Worm (Caenorhabditis elegans) whole organism, young adult: ENCODE results near the gene jmjd-3.1.

Source experiments
- B0261.1 ChIP-seq: sonication (generic microtip); optimal IDR thresholded peaks from 2 replicates; lab custom pipeline; 2016; ENCODE audit warnings: mild to moderate bottlenecking, missing genetic modification characterization, moderate library complexity, missing compliant biosample characterization
- B0336.3 ChIP-seq: fragments of 200-800 bp; sonication (Bioruptor generic); IDR thresholded peaks from 2 replicates; pipeline ENCODE4 v1.3.6; 2022; ENCODE audit warnings: missing genetic modification characterization, missing compliant biosample characterization
- D2030.7 ChIP-seq: fragments of 200-800 bp; sonication (Bioruptor generic); IDR thresholded peaks from 2 replicates; pipeline ENCODE4 v1.3.6; 2022; ENCODE audit warnings: missing genetic modification reagents, missing genetic modification characterization, missing compliant biosample characterization
- F39B2.1 ChIP-seq: fragments of 200-800 bp; sonication (Bioruptor generic); IDR thresholded peaks from 2 replicates; pipeline ENCODE4 v1.3.6; 2022; ENCODE audit warnings: missing genetic modification reagents, missing genetic modification characterization, missing compliant biosample characterization
- F49E8.2 ChIP-seq: sonication (generic microtip); optimal IDR thresholded peaks from 3 replicates; lab custom pipeline; 2017; ENCODE audit warnings: missing genetic modification characterization, mild to moderate bottlenecking, missing compliant biosample characterization, antibody characterized with exemption, moderate library complexity; ENCODE audit not compliant: insufficient read depth
- F55B11.4 ChIP-seq: sonication (generic microtip); optimal IDR thresholded peaks from 2 replicates; lab custom pipeline; 2016; ENCODE audit warnings: missing compliant biosample characterization, missing genetic modification characterization, borderline replicate concordance; ENCODE audit not compliant: insufficient read depth
- K11D2.4 ChIP-seq: fragments of 200-800 bp; sonication (Bioruptor generic); IDR thresholded peaks from 2 replicates; pipeline ENCODE4 v1.3.6; 2022; ENCODE audit warnings: missing genetic modification reagents, missing genetic modification characterization, missing compliant biosample characterization
- Y53F4B.3 ChIP-seq: fragments of 200-800 bp; sonication (Bioruptor generic); IDR thresholded peaks from 2 replicates; pipeline ENCODE4 v1.3.6; 2022; ENCODE audit warnings: missing genetic modification reagents, missing genetic modification characterization, missing compliant biosample characterization
- Y67H2A.10 ChIP-seq: fragments of 200-800 bp; sonication (Bioruptor generic); conservative IDR thresholded peaks from 2 replicates; pipeline ENCODE4 v1.3.6; 2022; ENCODE audit warnings: missing genetic modification reagents, missing genetic modification characterization, missing compliant biosample characterization
- atf-7 ChIP-seq: sonication (generic microtip); optimal IDR thresholded peaks from 2 replicates; lab custom pipeline; 2017; ENCODE audit warnings: mild to moderate bottlenecking, missing genetic modification characterization, missing compliant biosample characterization
- attf-5 ChIP-seq: fragments of 200-800 bp; sonication (Bioruptor generic); optimal IDR thresholded peaks from 2 replicates; lab custom pipeline; 2018; ENCODE audit warnings: mild to moderate bottlenecking, missing genetic modification characterization, missing compliant biosample characterization
- cebp-1 ChIP-seq, 2 experiments: fragments of 200-800 bp in 1 of 2; sonication (Bioruptor generic) in 1 of 2; sonication (generic microtip) in 1 of 2; IDR thresholded peaks in 1 of 2; optimal IDR thresholded peaks in 1 of 2; 2 replicates each; pipeline versions ENCODE4 v1.3.6 to Lab custom; 2017 to 2022; ENCODE audit warnings: missing compliant biosample characterization in 2 of 2, missing genetic modification characterization in 2 of 2, mild to moderate bottlenecking in 1 of 2, missing genetic modification reagents in 1 of 2, moderate library complexity in 1 of 2
- cebp-2 ChIP-seq: fragments of 200-800 bp; sonication (Bioruptor generic); IDR thresholded peaks from 2 replicates; pipeline ENCODE4 v1.3.6; 2022; ENCODE audit warnings: missing genetic modification characterization, missing compliant biosample characterization
- ceh-100 ChIP-seq: fragments of 200-800 bp; sonication (Bioruptor generic); IDR thresholded peaks from 2 replicates; pipeline ENCODE4 v1.3.6; 2022; ENCODE audit warnings: missing genetic modification reagents, missing genetic modification characterization, missing compliant biosample characterization
- ceh-27 ChIP-seq: fragments of 200-800 bp; sonication (Bioruptor generic); optimal IDR thresholded peaks from 2 replicates; lab custom pipeline; 2018; ENCODE audit warnings: mild to moderate bottlenecking, missing genetic modification characterization, moderate library complexity, missing compliant biosample characterization
- ceh-79 ChIP-seq: sonication (generic microtip); optimal IDR thresholded peaks from 2 replicates; lab custom pipeline; 2017; ENCODE audit warnings: mild to moderate bottlenecking, missing genetic modification characterization, missing compliant biosample characterization
- chd-7 ChIP-seq: sonication (generic microtip); optimal IDR thresholded peaks from 2 replicates; lab custom pipeline; 2016; ENCODE audit warnings: mild to moderate bottlenecking, missing genetic modification characterization, moderate library complexity, missing compliant biosample characterization
- dox-1 ChIP-seq: fragments of 200-800 bp; sonication (Bioruptor generic); IDR thresholded peaks from 2 replicates; pipeline ENCODE4 v1.3.6; 2022; ENCODE audit warnings: missing genetic modification reagents, missing genetic modification characterization, missing compliant biosample characterization
- dpl-1 ChIP-seq: fragments of 150-350 bp; optimal IDR thresholded peaks from 2 replicates; lab custom pipeline; 2014; ENCODE audit warnings: missing biosample characterization, missing genetic modification reagents, missing genetic modification characterization
- efl-1 ChIP-seq: fragments of 150-350 bp; optimal IDR thresholded peaks from 2 replicates; lab custom pipeline; 2014; ENCODE audit warnings: missing biosample characterization, missing genetic modification reagents, missing genetic modification characterization
- ekl-4 ChIP-seq: fragments of 200-800 bp; sonication (Bioruptor generic); IDR thresholded peaks from 2 replicates; pipeline ENCODE4 v1.3.6; 2022; ENCODE audit warnings: missing genetic modification reagents, missing genetic modification characterization, missing compliant biosample characterization
- ets-4 ChIP-seq: fragments of 200-800 bp; sonication (Bioruptor generic); optimal IDR thresholded peaks from 2 replicates; lab custom pipeline; 2018; ENCODE audit warnings: mild to moderate bottlenecking, missing genetic modification characterization, missing compliant biosample characterization
- hmg-1.2 ChIP-seq: fragments of 200-800 bp; sonication (Bioruptor generic); IDR thresholded peaks from 2 replicates; pipeline ENCODE4 v1.3.6; 2022; ENCODE audit warnings: missing genetic modification reagents, missing genetic modification characterization, missing compliant biosample characterization
- let-607 ChIP-seq, 2 experiments: fragments of 200-800 bp in 1 of 2; sonication (Bioruptor generic) in 1 of 2; sonication (generic microtip) in 1 of 2; optimal IDR thresholded peaks; 2 replicates each; lab custom pipeline; 2016 to 2018; ENCODE audit warnings: mild to moderate bottlenecking in 2 of 2, missing compliant biosample characterization in 2 of 2, missing genetic modification characterization in 2 of 2, moderate library complexity in 2 of 2, missing genotype in 1 of 2
- lin-54 ChIP-seq: fragments of 200-800 bp; sonication (Bioruptor generic); optimal IDR thresholded peaks from 2 replicates; lab custom pipeline; 2018; ENCODE audit warnings: mild to moderate bottlenecking, missing genetic modification characterization, missing compliant biosample characterization
- lsl-1 ChIP-seq: fragments of 200-800 bp; sonication (Bioruptor generic); optimal IDR thresholded peaks from 2 replicates; lab custom pipeline; 2018; ENCODE audit warnings: mild to moderate bottlenecking, missing genetic modification characterization, moderate library complexity, missing compliant biosample characterization
- mcd-1 ChIP-seq: fragments of 200-800 bp; sonication (Bioruptor generic); IDR thresholded peaks from 2 replicates; pipeline ENCODE4 v1.3.6; 2022; ENCODE audit warnings: missing genetic modification reagents, missing genetic modification characterization, missing compliant biosample characterization
- mel-28 ChIP-seq: sonication (generic microtip); optimal IDR thresholded peaks from 2 replicates; lab custom pipeline; 2016; ENCODE audit warnings: borderline replicate concordance, mild to moderate bottlenecking, missing genetic modification characterization, missing compliant biosample characterization
- nfya-1 ChIP-seq: sonication (generic microtip); optimal IDR thresholded peaks from 2 replicates; lab custom pipeline; 2017; ENCODE audit warnings: antibody characterized with exemption, missing compliant biosample characterization, missing genetic modification characterization, borderline replicate concordance; ENCODE audit not compliant: insufficient read depth
- nfyb-1 ChIP-seq: fragments of 200-800 bp; sonication (Bioruptor generic); IDR thresholded peaks from 2 replicates; pipeline ENCODE4 v1.3.6; 2022; ENCODE audit warnings: missing genetic modification reagents, missing genetic modification characterization, missing compliant biosample characterization
- nhr-179 ChIP-seq: sonication (generic microtip); optimal IDR thresholded peaks from 2 replicates; lab custom pipeline; 2016; ENCODE audit warnings: mild to moderate bottlenecking, missing genetic modification characterization, missing compliant biosample characterization
- nhr-27 ChIP-seq: fragments of 200-800 bp; sonication (Bioruptor generic); optimal IDR thresholded peaks from 2 replicates; lab custom pipeline; 2018; ENCODE audit warnings: mild to moderate bottlenecking, missing genetic modification characterization, moderate library complexity, missing compliant biosample characterization
- nhr-80 ChIP-seq: sonication (generic microtip); optimal IDR thresholded peaks from 2 replicates; lab custom pipeline; 2016; ENCODE audit warnings: missing genetic modification characterization, missing compliant biosample characterization
- nhr-90 ChIP-seq: sonication (generic microtip); optimal IDR thresholded peaks from 2 replicates; lab custom pipeline; 2016; ENCODE audit warnings: missing genotype, mild to moderate bottlenecking, missing genetic modification characterization, missing compliant biosample characterization
- pbrm-1 ChIP-seq: fragments of 200-800 bp; sonication (Bioruptor generic); IDR thresholded peaks from 2 replicates; pipeline ENCODE4 v1.3.6; 2022; ENCODE audit warnings: missing genetic modification reagents, missing genetic modification characterization, missing compliant biosample characterization
- rcor-1 ChIP-seq: fragments of 200-800 bp; sonication (Bioruptor generic); IDR thresholded peaks from 2 replicates; pipeline ENCODE4 v1.3.6; 2022; ENCODE audit warnings: missing genetic modification reagents, missing genetic modification characterization, missing compliant biosample characterization
- snpc-1.3 ChIP-seq: sonication (generic microtip); optimal IDR thresholded peaks from 2 replicates; lab custom pipeline; 2017; ENCODE audit warnings: missing genetic modification characterization, mild to moderate bottlenecking, missing compliant biosample characterization, antibody characterized with exemption, moderate library complexity, missing genotype, missing genetic modification reagents; ENCODE audit not compliant: insufficient read depth
- snpc-4 ChIP-seq, 5 experiments: fragments of 150-350 bp in 1 of 5; sonication (generic microtip) in 4 of 5; optimal IDR thresholded peaks; 2 replicates each; lab custom pipeline; 2014 to 2018; ENCODE audit warnings: missing genetic modification characterization in 5 of 5, missing biosample characterization in 3 of 5, antibody characterized with exemption in 2 of 5, mild to moderate bottlenecking in 2 of 5, missing compliant biosample characterization in 2 of 5, missing genotype in 2 of 5, moderate library complexity in 2 of 5, missing genetic modification reagents in 1 of 5
- somi-1 ChIP-seq: fragments of 200-800 bp; sonication (Bioruptor generic); optimal IDR thresholded peaks from 2 replicates; lab custom pipeline; 2018; ENCODE audit warnings: mild to moderate bottlenecking, missing genetic modification characterization, missing compliant biosample characterization
- unc-62 ChIP-seq: fragments of 150-350 bp; optimal IDR thresholded peaks from 2 replicates; lab custom pipeline; 2014; ENCODE audit warnings: missing biosample characterization, missing genetic modification reagents, missing genetic modification characterization
- xnd-1 ChIP-seq: sonication (generic microtip); optimal IDR thresholded peaks from 2 replicates; lab custom pipeline; 2016; ENCODE audit warnings: missing genotype, missing genetic modification reagents, missing genetic modification characterization, missing compliant biosample characterization
- zfh-2 ChIP-seq: fragments of 200-800 bp; sonication (Bioruptor generic); conservative IDR thresholded peaks from 2 replicates; pipeline ENCODE4 v1.3.6; 2022; ENCODE audit warnings: missing genetic modification reagents, missing genetic modification characterization, missing compliant biosample characterization
- ztf-28 ChIP-seq: fragments of 200-800 bp; sonication (Bioruptor generic); IDR thresholded peaks from 2 replicates; pipeline ENCODE4 v1.3.6; 2022; ENCODE audit warnings: missing genetic modification reagents, missing genetic modification characterization, missing compliant biosample characterization

Gene jmjd-3.1

DNA sequence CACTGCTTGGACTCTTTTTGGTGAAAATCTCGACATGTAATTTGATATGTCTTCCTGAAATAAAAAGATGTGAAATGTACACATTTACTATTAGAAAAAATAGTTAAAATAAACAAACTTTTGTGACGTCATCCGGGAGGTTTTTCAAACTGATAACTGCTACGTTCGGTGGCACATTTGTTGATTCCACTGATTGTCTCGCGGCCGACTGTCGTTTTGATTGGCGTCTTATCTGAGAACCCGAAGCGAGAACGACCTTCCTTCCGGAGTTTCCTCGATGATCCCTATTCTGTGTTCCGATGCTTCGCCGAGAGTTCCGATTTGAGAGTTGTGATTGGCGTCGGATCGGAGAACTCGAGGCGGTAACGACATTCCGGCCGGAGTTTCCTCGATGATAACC is 33.3 kb downstream of the jmjd-3.1 start:
- TF ChIP-seq lsl-1 (GFP tag; lab: Kevin White, UChicago), result no peak
- no peak for TF ChIP-seq F55B11.4 (tag; lab: Kevin White, UChicago)
- TF ChIP-seq pbrm-1 (GFP tag; lab: Robert Waterston, UW), result no peak
- no peak for TF ChIP-seq ceh-79
- TF ChIP-seq ets-4 (GFP tag; lab: Kevin White, UChicago), result peak; percentile 8
- TF ChIP-seq cebp-2 (GFP tag; lab: Robert Waterston, UW), result no peak
- TF ChIP-seq nhr-80, result peak; percentile 88
- TF ChIP-seq D2030.7 (GFP tag; lab: Robert Waterston, UW), result no peak
- no peak for TF ChIP-seq mel-28 (tag; lab: Kevin White, UChicago)
- TF ChIP-seq zfh-2 (GFP tag; lab: Robert Waterston, UW), result 0 out of 2 replicates have a peak, but pooled peaks have one; percentile 29
- TF ChIP-seq B0336.3 (GFP tag; lab: Robert Waterston, UW), result peak; percentile 35; the same call in 1 of the 2 replicates
- no peak for TF ChIP-seq F49E8.2 (tag; lab: Kevin White, UChicago)
- no peak for TF ChIP-seq ztf-28 (GFP tag; lab: Robert Waterston, UW)
- TF ChIP-seq nfyb-1 (GFP tag; lab: Robert Waterston, UW), result no peak
- TF ChIP-seq nhr-90 (tag; lab: Kevin White, UChicago), result no peak
- peak; percentile 88 for TF ChIP-seq atf-7 (tag; lab: Kevin White, UChicago)
- TF ChIP-seq chd-7 (tag; lab: Kevin White, UChicago), result no peak
- TF ChIP-seq nfya-1, result no peak
- TF ChIP-seq snpc-4 (GFP tag; optimal IDR thresholded peaks at IDR 0.05; lab: Kevin White, UChicago), result no peak
- TF ChIP-seq snpc-4 (tag; optimal IDR thresholded peaks at IDR 0.05; lab: Kevin White, UChicago), result no peak
- no peak for TF ChIP-seq Y53F4B.3 (GFP tag; lab: Robert Waterston, UW)
- TF ChIP-seq unc-62 (GFP tag; lab: Kevin White, UChicago), result no peak
- TF ChIP-seq nhr-179, result no peak
- TF ChIP-seq dox-1, result peak; percentile 63
- peak in 1 of 2 experiments; percentile 22 for TF ChIP-seq let-607 (tag; optimal IDR thresholded peaks at IDR 0.05; lab: Kevin White, UChicago)
- TF ChIP-seq, all 124 proteins: peak for 7

DNA sequence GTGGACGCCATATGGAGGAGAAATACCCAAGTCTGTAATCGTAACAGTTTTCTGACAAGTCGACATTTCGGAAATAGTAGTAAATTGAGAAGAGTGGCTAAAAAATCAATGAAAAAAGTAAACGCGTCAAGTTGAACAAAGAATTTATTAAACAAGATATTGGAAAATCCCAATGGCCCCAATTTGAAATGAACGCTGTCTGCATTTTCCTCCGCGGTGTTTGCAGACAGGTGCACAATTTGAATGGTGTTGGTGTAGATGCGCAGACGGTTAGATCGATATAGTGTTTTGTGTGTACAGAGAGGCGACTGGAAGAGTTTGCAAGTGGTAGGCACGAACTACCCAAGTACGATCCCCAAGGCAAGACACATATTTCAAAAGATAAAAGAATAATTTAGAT is 34.2 kb downstream of the jmjd-3.1 start, which contains the start of the genes H35N09.2 and H35N09.1:
H35N09.2 (minus strand) TSS at position 54 of the 400 bp plus-strand sequence.
H35N09.1 (plus strand) TSS at position 335 of the 400 bp plus-strand sequence.
- TF ChIP-seq attf-5 (GFP tag; lab: Kevin White, UChicago), result peak; percentile 91
- TF ChIP-seq K11D2.4 (GFP tag; lab: Robert Waterston, UW), result 0 out of 2 replicates have a peak, but pooled peaks have one; percentile 10
- no peak for TF ChIP-seq snpc-4 (GFP tag; optimal IDR thresholded peaks at IDR 0.05; lab: Kevin White, UChicago)
- TF ChIP-seq snpc-4 (tag; optimal IDR thresholded peaks at IDR 0.05; lab: Kevin White, UChicago), result peak in 1 of 4 experiments; percentile 31
- TF ChIP-seq cebp-1 (GFP tag; IDR thresholded peaks at IDR 0.05; lab: Robert Waterston, UW), result no peak
- peak; percentile 0 for TF ChIP-seq cebp-1 (tag; optimal IDR thresholded peaks at IDR 0.05; lab: Kevin White, UChicago)
- TF ChIP-seq ceh-27 (GFP tag; lab: Kevin White, UChicago), result peak; percentile 18
- peak; percentile 32 for TF ChIP-seq nhr-80
- no peak for TF ChIP-seq somi-1 (GFP tag; lab: Kevin White, UChicago)
- peak; percentile 68; the same call in 1 of the 2 replicates for TF ChIP-seq hmg-1.2
- peak; percentile 42 for TF ChIP-seq lin-54 (GFP tag; lab: Kevin White, UChicago)
- no peak for TF ChIP-seq Y67H2A.10 (GFP tag; lab: Robert Waterston, UW)

DNA sequence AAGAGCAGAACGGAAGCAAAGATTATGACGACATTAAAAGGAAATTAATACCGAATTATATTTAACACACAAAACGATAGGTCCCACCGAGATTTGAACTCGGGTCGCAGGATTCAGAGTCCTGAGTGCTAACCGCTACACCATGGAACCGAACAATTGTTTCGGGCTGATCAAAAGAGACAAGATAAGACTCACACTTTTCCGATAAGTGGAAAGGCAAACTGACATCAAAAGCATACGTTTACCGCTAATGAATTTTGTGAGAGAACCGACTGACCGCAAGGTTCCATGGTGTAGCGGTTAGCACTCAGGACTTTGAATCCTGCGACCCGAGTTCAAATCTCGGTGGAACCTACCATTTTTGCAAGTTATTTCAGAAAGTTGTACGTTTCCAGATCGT is 37.9 kb downstream of the jmjd-3.1 start:
- TF ChIP-seq efl-1 (no peak), atf-7 (tag; lab: Kevin White, UChicago) (no peak), F39B2.1 (no peak), ceh-27 (GFP tag; lab: Kevin White, UChicago) (no peak), B0261.1 (peak; percentile 88), rcor-1 (GFP tag; lab: Robert Waterston, UW) (0 out of 2 replicates have a peak, but pooled peaks have one; percentile 20), dpl-1 (GFP tag; lab: Kevin White, UChicago) (no peak), snpc-1.3 (tag; lab: Kevin White, UChicago) (peak; percentile 38), xnd-1 (tag; lab: Kevin White, UChicago) (no peak), ets-4 (GFP tag; lab: Kevin White, UChicago) (no peak), unc-62 (GFP tag; lab: Kevin White, UChicago) (no peak), ceh-100 (GFP tag; lab: Robert Waterston, UW) (no peak), mcd-1 (no peak; the same call in none of the 2 replicates), nhr-27 (tag; lab: Kevin White, UChicago) (no peak), ekl-4 (GFP tag; lab: Robert Waterston, UW) (peak; percentile 66; the same call in 1 of the 2 replicates)
